Fruit fly (Drosophila melanogaster) whole organism, embryonic: Measurements from ENCODE around the gene Rtc1.

Experiments used
- Awh ChIP-seq: fragments of 200-800 bp; sonication (Bioruptor generic); IDR thresholded peaks from 2 replicates; pipeline ENCODE4, ENCODE4 v1.3.6; 2022; ENCODE audit warnings: missing biosample characterization, missing genetic modification characterization
- CG10209 ChIP-seq: fragments of 200-800 bp; sonication (Bioruptor generic); optimal IDR thresholded peaks from 3 replicates; lab custom pipeline; 2017; ENCODE audit warnings: missing biosample characterization, mild to moderate bottlenecking, missing genetic modification characterization, missing genetic modification reagents
- CG10366 ChIP-seq: fragments of 200-800 bp; sonication (Bioruptor generic); IDR thresholded peaks from 2 replicates; pipeline ENCODE4 v1.3.6; 2022; ENCODE audit warnings: missing biosample characterization, missing genetic modification characterization
- CG11723 ChIP-seq: fragments of 200-800 bp; sonication (Bioruptor generic); optimal IDR thresholded peaks from 2 replicates; lab custom pipeline; 2017; ENCODE audit warnings: missing biosample characterization, mild to moderate bottlenecking, missing genetic modification characterization
- CG12155 ChIP-seq: fragments of 200-800 bp; sonication (Bioruptor generic); optimal IDR thresholded peaks from 3 replicates; lab custom pipeline; 2016; ENCODE audit warnings: missing biosample characterization, missing genetic modification characterization
- CG15514 ChIP-seq: fragments of 200-800 bp; sonication (Bioruptor generic); optimal IDR thresholded peaks from 3 replicates; lab custom pipeline; 2017; ENCODE audit warnings: missing biosample characterization, missing genetic modification characterization, mild to moderate bottlenecking, moderate library complexity, missing genetic modification reagents
- CG1602 ChIP-seq: fragments of 200-800 bp; sonication (Bioruptor generic); optimal IDR thresholded peaks from 3 replicates; lab custom pipeline; 2016; ENCODE audit warnings: missing biosample characterization, missing genetic modification characterization
- CG17359 ChIP-seq: fragments of 200-800 bp; sonication (Bioruptor generic); optimal IDR thresholded peaks from 3 replicates; lab custom pipeline; 2018; ENCODE audit warnings: missing biosample characterization, mild to moderate bottlenecking, missing genetic modification characterization, moderate library complexity
- CG18764 ChIP-seq: fragments of 200-800 bp; sonication (Bioruptor generic); optimal IDR thresholded peaks from 3 replicates; lab custom pipeline; 2016; ENCODE audit warnings: missing biosample characterization, missing genetic modification characterization
- CG2129 ChIP-seq: fragments of 200-800 bp; sonication (Bioruptor generic); IDR thresholded peaks from 2 replicates; pipeline ENCODE4 v1.3.6; 2022; ENCODE audit warnings: missing biosample characterization, missing genetic modification characterization; ENCODE audit not compliant: partially characterized antibody
- CG2202 ChIP-seq: fragments of 200-800 bp; sonication (Bioruptor generic); optimal IDR thresholded peaks from 2 replicates; lab custom pipeline; 2018; ENCODE audit warnings: missing biosample characterization, mild to moderate bottlenecking, missing genetic modification characterization
- CG32767 ChIP-seq: fragments of 200-800 bp; sonication (Bioruptor generic); IDR thresholded peaks from 2 replicates; pipeline ENCODE4 v1.3.6; 2022; ENCODE audit warnings: missing biosample characterization, missing genetic modification characterization
- CG6654 ChIP-seq: fragments of 200-800 bp; sonication (Bioruptor generic); optimal IDR thresholded peaks from 2 replicates; lab custom pipeline; 2017; ENCODE audit warnings: missing biosample characterization, mild to moderate bottlenecking, missing genetic modification characterization
- CG6689 ChIP-seq: fragments of 200-800 bp; sonication (Bioruptor generic); IDR thresholded peaks from 2 replicates; pipeline ENCODE4 v1.3.6; 2022; ENCODE audit warnings: missing biosample characterization, missing genetic modification characterization
- CG7786 ChIP-seq: fragments of 200-800 bp; sonication (Bioruptor generic); optimal IDR thresholded peaks from 2 replicates; lab custom pipeline; 2016; ENCODE audit warnings: missing biosample characterization, missing genetic modification characterization
- CG7963 ChIP-seq: fragments of 200-800 bp; sonication (Bioruptor generic); IDR thresholded peaks from 3 replicates; pipeline ENCODE4 v1.3.6; 2022; ENCODE audit warnings: missing biosample characterization, missing genetic modification characterization; ENCODE audit not compliant: partially characterized antibody
- CG9727 ChIP-seq: fragments of 200-800 bp; sonication (Bioruptor generic); optimal IDR thresholded peaks from 3 replicates; lab custom pipeline; 2017; ENCODE audit warnings: missing biosample characterization, mild to moderate bottlenecking, missing genetic modification characterization
- CG9797 ChIP-seq: fragments of 200-800 bp; sonication (Bioruptor generic); optimal IDR thresholded peaks from 3 replicates; lab custom pipeline; 2018; ENCODE audit warnings: missing biosample characterization, mild to moderate bottlenecking, missing genetic modification characterization
- CTCF ChIP-seq: fragments of 200-800 bp; sonication (Bioruptor generic); optimal IDR thresholded peaks from 2 replicates; lab custom pipeline; 2017; ENCODE audit warnings: missing biosample characterization, mild to moderate bottlenecking, missing genetic modification characterization, moderate library complexity
- CoRest ChIP-seq: fragments of 200-800 bp; sonication (Bioruptor generic); optimal IDR thresholded peaks from 3 replicates; lab custom pipeline; 2018; ENCODE audit warnings: missing biosample characterization, mild to moderate bottlenecking, missing genetic modification characterization, moderate library complexity
- D19A ChIP-seq: fragments of 200-800 bp; optimal IDR thresholded peaks from 3 replicates; lab custom pipeline; 2019; ENCODE audit warnings: missing biosample characterization, mild to moderate bottlenecking, missing genetic modification characterization, moderate library complexity
- Doc3 ChIP-seq: fragments of 200-800 bp; sonication (Bioruptor generic); IDR thresholded peaks from 3 replicates; pipeline ENCODE4 v1.3.6; 2022; ENCODE audit warnings: missing biosample characterization, missing genetic modification characterization; ENCODE audit not compliant: partially characterized antibody
- Hey ChIP-seq: fragments of 200-800 bp; sonication (Bioruptor generic); optimal IDR thresholded peaks from 3 replicates; lab custom pipeline; 2018; ENCODE audit warnings: missing biosample characterization, mild to moderate bottlenecking, missing genetic modification characterization
- Hr51 ChIP-seq, 2 experiments: fragments of 200-800 bp; sonication (Bioruptor generic); optimal IDR thresholded peaks; 2 replicates in 1 of 2; 3 replicates in 1 of 2; lab custom pipeline; 2016 to 2018; ENCODE audit warnings: missing biosample characterization in 2 of 2, missing genetic modification characterization in 2 of 2, mild to moderate bottlenecking in 1 of 2, moderate library complexity in 1 of 2
- Lim3 ChIP-seq: fragments of 200-800 bp; sonication (Bioruptor generic); IDR thresholded peaks from 2 replicates; pipeline ENCODE4 v1.3.6; 2022; ENCODE audit warnings: missing biosample characterization, missing genetic modification characterization
- Max ChIP-seq: fragments of 200-800 bp; sonication (Bioruptor generic); optimal IDR thresholded peaks from 2 replicates; lab custom pipeline; 2016; ENCODE audit warnings: missing biosample characterization, mild to moderate bottlenecking, missing genetic modification characterization
- Mes4 ChIP-seq: fragments of 200-800 bp; sonication (Bioruptor generic); optimal IDR thresholded peaks from 2 replicates; lab custom pipeline; 2016; ENCODE audit warnings: missing biosample characterization, missing genetic modification characterization
- NC2β ChIP-seq: fragments of 200-800 bp; sonication (Bioruptor generic); optimal IDR thresholded peaks from 2 replicates; lab custom pipeline; 2016; ENCODE audit warnings: missing biosample characterization, missing genetic modification characterization
- Oaz ChIP-seq: fragments of 200-800 bp; sonication (Bioruptor generic); IDR thresholded peaks from 2 replicates; pipeline ENCODE4 v1.3.6; 2022; ENCODE audit warnings: missing biosample characterization, missing genetic modification characterization
- Oli ChIP-seq: fragments of 200-800 bp; sonication (Bioruptor generic); optimal IDR thresholded peaks from 2 replicates; lab custom pipeline; 2018; ENCODE audit warnings: missing biosample characterization, mild to moderate bottlenecking, missing genetic modification characterization, moderate library complexity
- Pdp1 ChIP-seq, 2 experiments: fragments of 200-800 bp; sonication (Bioruptor generic); optimal IDR thresholded peaks; 3 replicates each; lab custom pipeline; 2016; ENCODE audit warnings: missing biosample characterization in 2 of 2, missing genetic modification characterization in 2 of 2, mild to moderate bottlenecking in 1 of 2, moderate library complexity in 1 of 2
- Sox102F ChIP-seq: fragments of 200-800 bp; sonication (Bioruptor generic); optimal IDR thresholded peaks from 2 replicates; lab custom pipeline; 2018; ENCODE audit warnings: missing biosample characterization, mild to moderate bottlenecking, missing genetic modification characterization, moderate library complexity
- Sry-β ChIP-seq: fragments of 200-800 bp; sonication (Bioruptor generic); optimal IDR thresholded peaks from 2 replicates; lab custom pipeline; 2018; ENCODE audit warnings: missing biosample characterization, mild to moderate bottlenecking, missing genetic modification characterization, moderate library complexity
- Sry-δ ChIP-seq: fragments of 200-800 bp; sonication (Bioruptor generic); optimal IDR thresholded peaks from 2 replicates; lab custom pipeline; 2016; ENCODE audit warnings: missing biosample characterization, missing genetic modification characterization
- bowl ChIP-seq: fragments of 200-800 bp; sonication (Bioruptor generic); IDR thresholded peaks from 2 replicates; pipeline ENCODE4 v1.3.6; 2022; ENCODE audit warnings: missing biosample characterization, missing genetic modification characterization
- caup ChIP-seq: fragments of 200-800 bp; sonication (Bioruptor generic); optimal IDR thresholded peaks from 3 replicates; lab custom pipeline; 2017; ENCODE audit warnings: missing biosample characterization, mild to moderate bottlenecking, missing genetic modification characterization, moderate library complexity; ENCODE audit not compliant: severe bottlenecking
- crc ChIP-seq: fragments of 200-800 bp; sonication (Bioruptor generic); optimal IDR thresholded peaks from 2 replicates; lab custom pipeline; 2016; ENCODE audit warnings: missing biosample characterization, missing genetic modification characterization
- danr ChIP-seq: fragments of 200-800 bp; sonication (Bioruptor generic); IDR thresholded peaks from 2 replicates; pipeline ENCODE4 v1.3.6; 2022; ENCODE audit warnings: missing biosample characterization, missing genetic modification characterization
- ftz-f1 ChIP-seq: fragments of 200-800 bp; sonication (Bioruptor generic); optimal IDR thresholded peaks from 2 replicates; lab custom pipeline; 2016; ENCODE audit warnings: missing biosample characterization, missing genetic modification characterization
- grn ChIP-seq: fragments of 200-800 bp; sonication (Bioruptor generic); optimal IDR thresholded peaks from 3 replicates; lab custom pipeline; 2017; ENCODE audit warnings: missing biosample characterization, missing genetic modification characterization
- hb ChIP-seq: fragments of 200-800 bp; sonication (Bioruptor generic); IDR thresholded peaks from 3 replicates; pipeline ENCODE4 v1.3.6; 2022; ENCODE audit warnings: missing biosample characterization, missing genetic modification characterization; ENCODE audit not compliant: partially characterized antibody
- hkb ChIP-seq, 2 experiments: fragments of 200-800 bp in 1 of 2; fragments of >200 bp in 1 of 2; sonication (Bioruptor generic) in 1 of 2; IDR thresholded peaks in 1 of 2; optimal IDR thresholded peaks in 1 of 2; 2 replicates each; pipeline versions ENCODE4 v1.3.6 to Lab custom; 2017 to 2022; ENCODE audit warnings: missing biosample characterization in 1 of 2, missing genetic modification characterization in 1 of 2
- hth ChIP-seq: fragments of >200 bp; optimal IDR thresholded peaks from 2 replicates; lab custom pipeline; 2017; ENCODE audit warnings: inconsistent platforms
- jumu ChIP-seq: fragments of 200-800 bp; sonication (Bioruptor generic); optimal IDR thresholded peaks from 3 replicates; lab custom pipeline; 2016; ENCODE audit warnings: missing biosample characterization, missing genetic modification characterization
- lilli ChIP-seq: fragments of 200-800 bp; sonication (Bioruptor generic); optimal IDR thresholded peaks from 3 replicates; lab custom pipeline; 2016; ENCODE audit warnings: missing biosample characterization, missing genetic modification characterization
- mld ChIP-seq: fragments of 200-800 bp; sonication (Bioruptor generic); IDR thresholded peaks from 3 replicates; pipeline ENCODE4 v1.3.6; 2022; ENCODE audit warnings: missing biosample characterization, missing genetic modification characterization; ENCODE audit not compliant: partially characterized antibody
- nom ChIP-seq: fragments of 200-800 bp; sonication (Bioruptor generic); optimal IDR thresholded peaks from 2 replicates; lab custom pipeline; 2017; ENCODE audit warnings: missing biosample characterization, missing genetic modification characterization, mild to moderate bottlenecking, moderate library complexity, missing genetic modification reagents
- odd ChIP-seq: fragments of 200-800 bp; sonication (Bioruptor generic); optimal IDR thresholded peaks from 2 replicates; lab custom pipeline; 2017; ENCODE audit warnings: missing biosample characterization, mild to moderate bottlenecking, missing genetic modification characterization
- sens-2 ChIP-seq: fragments of 200-800 bp; sonication (Bioruptor generic); IDR thresholded peaks from 2 replicates; pipeline ENCODE4 v1.3.6; 2022; ENCODE audit warnings: missing biosample characterization, missing genetic modification characterization
- unc-4 ChIP-seq: fragments of 200-800 bp; sonication (Bioruptor generic); IDR thresholded peaks from 2 replicates; pipeline ENCODE4 v1.3.6; 2022; ENCODE audit warnings: missing biosample characterization, missing genetic modification characterization; ENCODE audit not compliant: partially characterized antibody

Gene Rtc1

DNA sequence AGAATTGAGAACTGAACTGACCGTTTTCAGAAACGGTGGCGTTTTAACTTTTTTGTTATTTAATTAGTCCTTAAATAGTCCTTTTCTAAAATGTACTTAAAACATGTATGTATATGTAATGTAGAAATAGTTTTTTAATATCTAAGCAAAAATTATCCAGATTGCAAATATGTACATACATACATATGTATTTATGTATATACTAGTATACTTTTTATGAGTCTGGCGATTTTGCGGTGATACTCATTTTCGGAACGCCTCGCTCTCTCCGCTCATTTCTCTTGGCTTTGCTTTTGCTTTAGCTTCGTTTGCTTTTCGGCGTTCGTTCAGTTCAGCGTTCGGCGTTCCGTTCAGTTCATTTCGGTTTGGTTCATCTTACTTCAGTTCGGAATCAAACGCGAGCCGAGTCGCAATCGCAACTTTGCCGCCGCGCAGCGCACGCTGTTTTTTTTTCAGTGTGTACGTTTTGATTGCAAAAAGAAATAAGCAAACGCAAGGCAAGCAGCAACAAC is 5.4 kb downstream of the Rtc1 start, which contains the start of gene rdgB:
TSS of gene rdgB (plus strand) at position 381 of the 512 bp plus-strand sequence.
- TF ChIP-seq CG6689 (GFP tag; lab: Robert Waterston, UW): peak; percentile 80
- peak; percentile 50 for TF ChIP-seq CG6654
- no peak for TF ChIP-seq hb
- no peak for TF ChIP-seq hth (lab: Kevin White, UChicago)
- no peak for TF ChIP-seq grn (GFP tag; lab: Kevin White, UChicago)
- TF ChIP-seq Pdp1 (GFP tag; optimal IDR thresholded peaks at IDR 0.05; lab: Kevin White, UChicago): peak; percentile 41 to 56
- peak; percentile 85 for TF ChIP-seq Oli (tag; lab: Kevin White, UChicago)
- peak; percentile 45; the same call in 1 of the 2 replicates for TF ChIP-seq Oaz (GFP tag; lab: Robert Waterston, UW)
- peak; percentile 98 for TF ChIP-seq CG15514 (GFP tag; lab: Kevin White, UChicago)
- TF ChIP-seq ftz-f1 (GFP tag; lab: Kevin White, UChicago): no peak
- peak; percentile 75 for TF ChIP-seq CG9727
- no peak for TF ChIP-seq Lim3 (GFP tag; lab: Robert Waterston, UW)
- peak; percentile 75 for TF ChIP-seq CG1602 (GFP tag; lab: Kevin White, UChicago)
- TF ChIP-seq CG18764 (GFP tag; lab: Kevin White, UChicago): no peak
- TF ChIP-seq Awh (GFP tag; lab: Robert Waterston, UW): no peak
- TF ChIP-seq CG7786 (GFP tag; lab: Kevin White, UChicago): no peak
- peak; percentile 67 for TF ChIP-seq lilli (GFP tag; lab: Kevin White, UChicago)
- peak; percentile 87 for TF ChIP-seq CG10209
- no peak for TF ChIP-seq crc (GFP tag; lab: Kevin White, UChicago)
- peak; percentile 91 for TF ChIP-seq CoRest
- TF ChIP-seq nom (GFP tag; lab: Kevin White, UChicago): peak; percentile 67
- no peak for TF ChIP-seq hkb (optimal IDR thresholded peaks at IDR 0.05; lab: Kevin White, UChicago)
- TF ChIP-seq hkb (GFP tag; IDR thresholded peaks at IDR 0.05; lab: Robert Waterston, UW): peak; percentile 82
- peak; percentile 84 for TF ChIP-seq Sox102F (GFP tag; lab: Kevin White, UChicago)
- TF ChIP-seq CG12155 (GFP tag; lab: Kevin White, UChicago): peak; percentile 59
- TF ChIP-seq odd (GFP tag; lab: Kevin White, UChicago): peak; percentile 72
- TF ChIP-seq Max: peak; percentile 48
- peak; percentile 80 for TF ChIP-seq CG17359 (tag; lab: Kevin White, UChicago)
- no peak for TF ChIP-seq NC2β
- no peak for TF ChIP-seq mld (GFP tag; lab: Robert Waterston, UW)
- 0 out of 2 replicates have a peak, but pooled peaks have one; percentile 60 for TF ChIP-seq CG32767 (GFP tag; lab: Robert Waterston, UW)
- TF ChIP-seq jumu (GFP tag; lab: Kevin White, UChicago): no peak
- TF ChIP-seq CTCF (GFP tag; lab: Kevin White, UChicago): no peak
- peak; percentile 43 to 85 for TF ChIP-seq Hr51 (GFP tag; optimal IDR thresholded peaks at IDR 0.05; lab: Kevin White, UChicago)
- TF ChIP-seq sens-2 (GFP tag; lab: Robert Waterston, UW): no peak
- peak; percentile 81 for TF ChIP-seq caup (GFP tag; lab: Kevin White, UChicago)
- peak; percentile 36; the same call in 1 of the 2 replicates for TF ChIP-seq danr (GFP tag; lab: Robert Waterston, UW)
- TF ChIP-seq bowl (GFP tag; lab: Robert Waterston, UW): no peak
- no peak for TF ChIP-seq Mes4 (GFP tag; lab: Kevin White, UChicago)
- TF ChIP-seq Sry-δ: no peak
- TF ChIP-seq D19A (tag; lab: Kevin White, UChicago): peak; percentile 60
- TF ChIP-seq Doc3: no peak
- TF ChIP-seq CG2202 (tag; lab: Kevin White, UChicago): no peak
- TF ChIP-seq Hey (tag; lab: Kevin White, UChicago): no peak
- no peak for TF ChIP-seq CG7963 (GFP tag; lab: Robert Waterston, UW)
- no peak for TF ChIP-seq CG9797
- no peak for TF ChIP-seq unc-4
- TF ChIP-seq CG10366: peak; percentile 35
- TF ChIP-seq CG11723 (GFP tag; lab: Kevin White, UChicago): peak; percentile 72
- TF ChIP-seq CG2129 (GFP tag; lab: Robert Waterston, UW): no peak
- no peak for TF ChIP-seq Sry-β
